Worm (Caenorhabditis elegans): ENCODE measurements around the gene F21G4.5.
A peak's percentile ranks its signal among the peaks of the same experiment; 100 is the strongest.

The F21G4.5 gene

ce11 chrX:9917362-9917761, 11.4 kb downstream of the F21G4.5 start, which contains the start of gene F21G4.6:
F21G4.6 (minus strand) TSS chrX:9917448.
- no peak for TF ChIP-seq ztf-6 (GFP tag; IDR thresholded peaks at IDR 0.05)
- no peak for TF ChIP-seq attf-6 (GFP tag; IDR thresholded peaks at IDR 0.05)
- TF ChIP-seq D2030.7 (GFP tag; IDR thresholded peaks at IDR 0.05), result no peak
- peak in 1 of 2 experiments; percentile 4 for TF ChIP-seq let-607 (tag; optimal IDR thresholded peaks at IDR 0.05)
- no peak for TF ChIP-seq nfyb-1 (GFP tag; IDR thresholded peaks at IDR 0.05)

- TF ChIP-seq B0019.2 (GFP tag; conservative IDR thresholded peaks at IDR 0.05), result no peak
- no peak for TF ChIP-seq bed-1 (GFP tag; IDR thresholded peaks at IDR 0.05)
- TF ChIP-seq let-607 (tag; optimal IDR thresholded peaks at IDR 0.05), result no peak
- no peak for TF ChIP-seq B0261.1 (tag; optimal IDR thresholded peaks at IDR 0.05)
- no peak for TF ChIP-seq ztf-22 (GFP tag; optimal IDR thresholded peaks at IDR 0.05)
- TF ChIP-seq C06A6.2 (GFP tag; conservative IDR thresholded peaks at IDR 0.05), result no peak
- no peak for TF ChIP-seq F49E8.2 (tag; optimal IDR thresholded peaks at IDR 0.05; ENCODE audit: insufficient read depth)
- TF ChIP-seq attf-5 (GFP tag; optimal IDR thresholded peaks at IDR 0.05), result no peak
- TF ChIP-seq ceh-91 (GFP tag; IDR thresholded peaks at IDR 0.05), result no peak
- no peak for TF ChIP-seq ets-4 (GFP tag; optimal IDR thresholded peaks at IDR 0.05)
- TF ChIP-seq lsl-1 (GFP tag; optimal IDR thresholded peaks at IDR 0.05), result no peak
- TF ChIP-seq mxl-1 (tag; optimal IDR thresholded peaks at IDR 0.05), result no peak
- no peak for TF ChIP-seq ZK185.1 (tag; optimal IDR thresholded peaks at IDR 0.05; ENCODE audit: poor library complexity, severe bottlenecking)
- TF ChIP-seq mel-28 (tag; optimal IDR thresholded peaks at IDR 0.05; ENCODE audit: borderline replicate concordance), result no peak
- TF ChIP-seq pha-4 (tag; optimal IDR thresholded peaks at IDR 0.05), result no peak
- TF ChIP-seq ztf-6 (GFP tag; IDR thresholded peaks at IDR 0.05), result no peak
- TF ChIP-seq snpc-1.3 (tag; optimal IDR thresholded peaks at IDR 0.05; ENCODE audit: insufficient read depth), result no peak
- no peak for TF ChIP-seq ama-1 (optimal IDR thresholded peaks at IDR 0.05)
- TF ChIP-seq ama-1 (GFP tag; optimal IDR thresholded peaks at IDR 0.05), result no peak
- TF ChIP-seq tbp1 (GFP tag; optimal IDR thresholded peaks at IDR 0.05), result no peak
- no peak for TF ChIP-seq somi-1 (GFP tag; optimal IDR thresholded peaks at IDR 0.05)
These were observed 13.1 kb downstream of the F21G4.5 start, which contains the start of gene folr-1 for ce11 chrX:9918997-9919396. folr-1 (plus strand) TSS chrX:9919297.

ce11 chrX:9921257-9921656, 15.3 kb downstream of the F21G4.5 start, which contains the start of gene C17G1.2:
C17G1.2 (plus strand) TSS chrX:9921557.
- TF ChIP-seq mel-28 (tag; optimal IDR thresholded peaks at IDR 0.05; ENCODE audit: borderline replicate concordance) (no peak), C06A6.2 (GFP tag; conservative IDR thresholded peaks at IDR 0.05) (no peak), let-526 (GFP tag; IDR thresholded peaks at IDR 0.05) (no peak), lir-1 (GFP tag; conservative IDR thresholded peaks at IDR 0.05) (no peak)

- TF ChIP-seq Y53G8AR.9 (GFP tag; conservative IDR thresholded peaks at IDR 0.05) (no peak), nhr-80 (tag; optimal IDR thresholded peaks at IDR 0.05) (peak; percentile 38), attf-5 (GFP tag; optimal IDR thresholded peaks at IDR 0.05) (no peak)
These were observed 19.0 kb downstream of the F21G4.5 start, which contains the start of gene ugt-23 for ce11 chrX:9924962-9925361. ugt-23 (minus strand) TSS chrX:9925173.

DNA sequence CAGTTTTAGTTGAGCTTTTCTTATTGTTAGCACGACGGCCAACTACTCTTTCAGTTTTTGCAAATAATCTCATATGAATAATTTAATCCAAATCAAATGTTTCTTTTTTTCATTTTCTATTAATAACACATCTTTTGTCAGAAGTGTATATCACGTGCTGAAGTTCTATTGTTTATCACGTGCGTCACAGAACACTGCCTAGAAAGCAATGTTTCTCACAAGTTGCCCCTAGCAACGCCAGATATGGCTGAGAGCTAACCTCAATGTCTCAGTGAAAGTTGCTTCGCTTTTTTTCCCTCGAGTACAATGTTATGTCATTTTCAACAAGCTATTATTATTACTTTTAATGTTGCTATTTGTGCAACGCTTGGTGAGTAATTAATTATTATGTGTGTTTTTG, 22.1 kb downstream of the F21G4.5 start:
- TF ChIP-seq egl-18 (GFP tag; IDR thresholded peaks at IDR 0.05) (no peak), ceh-40 (GFP tag; IDR thresholded peaks at IDR 0.05) (no peak), madf-3 (GFP tag; IDR thresholded peaks at IDR 0.05) (no peak), Y67H2A.10 (GFP tag; conservative IDR thresholded peaks at IDR 0.05) (no peak), tlf-1 (GFP tag; optimal IDR thresholded peaks at IDR 0.05) (no peak), ztf-25 (GFP tag; IDR thresholded peaks at IDR 0.05) (no peak), madf-6 (GFP tag; IDR thresholded peaks at IDR 0.05) (no peak)

All from whole organism, young adult.